Worm (Caenorhabditis elegans): ENCODE measurements around the gene T28B11.1.

DNA sequence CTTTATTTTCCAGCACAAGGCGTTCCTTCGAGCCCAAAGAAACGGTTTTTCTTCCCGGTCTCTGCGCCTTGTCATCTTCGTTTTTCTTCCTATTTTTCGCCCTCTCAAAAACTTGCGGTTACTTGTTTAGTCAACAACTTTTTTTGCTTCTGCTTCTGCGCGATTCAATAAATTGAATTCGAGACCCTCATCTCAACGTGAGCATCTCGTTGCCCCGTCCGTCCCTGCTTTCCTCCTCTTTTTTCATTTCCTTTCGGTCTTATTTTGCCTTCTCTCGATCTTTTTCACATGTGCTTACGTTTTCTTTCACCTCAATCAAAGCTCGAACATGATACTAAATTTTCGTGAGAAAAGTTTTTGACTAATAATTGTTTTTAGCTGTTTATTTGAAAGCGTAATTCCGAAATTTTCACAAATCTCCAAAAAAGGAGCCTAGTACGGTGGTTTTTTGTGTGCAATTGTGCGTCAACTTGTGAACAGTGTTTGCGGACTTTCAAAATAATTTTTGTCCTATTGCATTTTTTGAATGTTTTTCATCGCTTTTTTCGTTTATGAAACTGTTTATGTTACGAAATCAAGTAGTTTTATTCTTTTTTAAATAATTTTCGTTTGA, 52.1 kb downstream of the T28B11.1 start:
- TF ChIP-seq mdl-1 (tag; optimal IDR thresholded peaks at IDR 0.05) (no peak), nhr-10 (tag; optimal IDR thresholded peaks at IDR 0.05) (no peak), ama-1 (optimal IDR thresholded peaks at IDR 0.05) (no peak), zag-1 (tag; optimal IDR thresholded peaks at IDR 0.05) (no peak)
